Worm (Caenorhabditis elegans) whole organism, young adult: ENCODE data around the gene fbxb-96.

Source experiments
- B0035.1 ChIP-seq: sonication (generic microtip); optimal IDR thresholded peaks from 2 replicates; lab custom pipeline; 2016; ENCODE audit warnings: missing genetic modification characterization, mild to moderate bottlenecking, missing compliant biosample characterization, missing genotype, missing genetic modification reagents
- D2030.7 ChIP-seq: fragments of 200-800 bp; sonication (Bioruptor generic); IDR thresholded peaks from 2 replicates; pipeline ENCODE4 v1.3.6; 2022; ENCODE audit warnings: missing genetic modification reagents, missing genetic modification characterization, missing compliant biosample characterization
- F22D6.2 ChIP-seq: sonication (generic microtip); optimal IDR thresholded peaks from 2 replicates; lab custom pipeline; 2016; ENCODE audit warnings: mild to moderate bottlenecking, missing genetic modification characterization, missing compliant biosample characterization
- K12H6.12 ChIP-seq: fragments of 200-800 bp; sonication (Bioruptor generic); optimal IDR thresholded peaks from 2 replicates; lab custom pipeline; 2018; ENCODE audit warnings: mild to moderate bottlenecking, missing genetic modification characterization, missing compliant biosample characterization
- T07F8.4 ChIP-seq: sonication (generic microtip); optimal IDR thresholded peaks from 2 replicates; lab custom pipeline; 2016; ENCODE audit warnings: mild to moderate bottlenecking, missing genetic modification characterization, moderate library complexity, missing compliant biosample characterization
- Y53F4B.3 ChIP-seq: fragments of 200-800 bp; sonication (Bioruptor generic); IDR thresholded peaks from 2 replicates; pipeline ENCODE4 v1.3.6; 2022; ENCODE audit warnings: missing genetic modification reagents, missing genetic modification characterization, missing compliant biosample characterization
- Y56A3A.18 ChIP-seq: fragments of 200-800 bp; sonication (Bioruptor generic); IDR thresholded peaks from 2 replicates; pipeline ENCODE4 v1.3.6; 2022; ENCODE audit warnings: missing genetic modification reagents, missing genetic modification characterization, missing compliant biosample characterization
- aptf-2 ChIP-seq: fragments of 200-800 bp; sonication (Bioruptor generic); conservative IDR thresholded peaks from 2 replicates; pipeline ENCODE4 v1.3.6; 2022; ENCODE audit warnings: missing genetic modification reagents, missing genetic modification characterization, missing compliant biosample characterization
- aptf-3 ChIP-seq: fragments of 200-800 bp; sonication (Bioruptor generic); IDR thresholded peaks from 2 replicates; pipeline ENCODE4 v1.3.6; 2022; ENCODE audit warnings: missing genetic modification characterization, missing compliant biosample characterization
- attf-5 ChIP-seq: fragments of 200-800 bp; sonication (Bioruptor generic); optimal IDR thresholded peaks from 2 replicates; lab custom pipeline; 2018; ENCODE audit warnings: mild to moderate bottlenecking, missing genetic modification characterization, missing compliant biosample characterization
- attf-6 ChIP-seq: fragments of 200-800 bp; sonication (Bioruptor generic); IDR thresholded peaks from 2 replicates; pipeline ENCODE4 v1.3.6; 2022; ENCODE audit warnings: missing genetic modification reagents, missing genetic modification characterization, missing compliant biosample characterization
- cebp-1 ChIP-seq, 2 experiments: fragments of 200-800 bp in 1 of 2; sonication (Bioruptor generic) in 1 of 2; sonication (generic microtip) in 1 of 2; IDR thresholded peaks in 1 of 2; optimal IDR thresholded peaks in 1 of 2; 2 replicates each; pipeline versions ENCODE4 v1.3.6 to Lab custom; 2017 to 2022; ENCODE audit warnings: missing compliant biosample characterization in 2 of 2, missing genetic modification characterization in 2 of 2, mild to moderate bottlenecking in 1 of 2, missing genetic modification reagents in 1 of 2, moderate library complexity in 1 of 2
- cebp-2 ChIP-seq: fragments of 200-800 bp; sonication (Bioruptor generic); IDR thresholded peaks from 2 replicates; pipeline ENCODE4 v1.3.6; 2022; ENCODE audit warnings: missing genetic modification characterization, missing compliant biosample characterization
- ceh-79 ChIP-seq: sonication (generic microtip); optimal IDR thresholded peaks from 2 replicates; lab custom pipeline; 2017; ENCODE audit warnings: mild to moderate bottlenecking, missing genetic modification characterization, missing compliant biosample characterization
- ceh-91 ChIP-seq: fragments of 200-800 bp; sonication (Bioruptor generic); IDR thresholded peaks from 2 replicates; pipeline ENCODE4 v1.3.6; 2022; ENCODE audit warnings: missing genetic modification reagents, missing genetic modification characterization, missing compliant biosample characterization
- chd-7 ChIP-seq: sonication (generic microtip); optimal IDR thresholded peaks from 2 replicates; lab custom pipeline; 2016; ENCODE audit warnings: mild to moderate bottlenecking, missing genetic modification characterization, moderate library complexity, missing compliant biosample characterization
- dox-1 ChIP-seq: fragments of 200-800 bp; sonication (Bioruptor generic); IDR thresholded peaks from 2 replicates; pipeline ENCODE4 v1.3.6; 2022; ENCODE audit warnings: missing genetic modification reagents, missing genetic modification characterization, missing compliant biosample characterization
- dpff-1 ChIP-seq: sonication (generic microtip); optimal IDR thresholded peaks from 2 replicates; lab custom pipeline; 2017; ENCODE audit warnings: mild to moderate bottlenecking, missing genetic modification characterization, missing compliant biosample characterization
- efl-1 ChIP-seq: fragments of 150-350 bp; optimal IDR thresholded peaks from 2 replicates; lab custom pipeline; 2014; ENCODE audit warnings: missing biosample characterization, missing genetic modification reagents, missing genetic modification characterization
- egl-18 ChIP-seq: fragments of 200-800 bp; sonication (Bioruptor generic); IDR thresholded peaks from 2 replicates; pipeline ENCODE4 v1.3.6; 2022; ENCODE audit warnings: missing genetic modification reagents, missing genetic modification characterization, missing compliant biosample characterization
- fkh-3 ChIP-seq: sonication (generic microtip); optimal IDR thresholded peaks from 2 replicates; lab custom pipeline; 2016; ENCODE audit warnings: mild to moderate bottlenecking, missing genetic modification characterization, missing compliant biosample characterization
- him-1 ChIP-seq: sonication (generic microtip); optimal IDR thresholded peaks from 2 replicates; lab custom pipeline; 2016; ENCODE audit warnings: missing genotype, missing genetic modification reagents, missing genetic modification characterization, missing compliant biosample characterization
- let-526 ChIP-seq: fragments of 200-800 bp; sonication (Bioruptor generic); IDR thresholded peaks from 2 replicates; pipeline ENCODE4 v1.3.6; 2022; ENCODE audit warnings: missing genetic modification reagents, missing genetic modification characterization, missing compliant biosample characterization
- madf-10 ChIP-seq: sonication (generic microtip); optimal IDR thresholded peaks from 2 replicates; lab custom pipeline; 2016; ENCODE audit warnings: mild to moderate bottlenecking, missing genetic modification characterization, missing compliant biosample characterization
- mcd-1 ChIP-seq: fragments of 200-800 bp; sonication (Bioruptor generic); IDR thresholded peaks from 2 replicates; pipeline ENCODE4 v1.3.6; 2022; ENCODE audit warnings: missing genetic modification reagents, missing genetic modification characterization, missing compliant biosample characterization
- mel-28 ChIP-seq: sonication (generic microtip); optimal IDR thresholded peaks from 2 replicates; lab custom pipeline; 2016; ENCODE audit warnings: borderline replicate concordance, mild to moderate bottlenecking, missing genetic modification characterization, missing compliant biosample characterization
- mxl-1 ChIP-seq: sonication (generic microtip); optimal IDR thresholded peaks from 2 replicates; lab custom pipeline; 2016; ENCODE audit warnings: missing genetic modification characterization, missing compliant biosample characterization
- nfya-2 ChIP-seq: fragments of 200-800 bp; sonication (Bioruptor generic); IDR thresholded peaks from 2 replicates; pipeline ENCODE4 v1.3.6; 2022; ENCODE audit warnings: missing genetic modification reagents, missing genetic modification characterization, missing compliant biosample characterization
- nfyb-1 ChIP-seq: fragments of 200-800 bp; sonication (Bioruptor generic); IDR thresholded peaks from 2 replicates; pipeline ENCODE4 v1.3.6; 2022; ENCODE audit warnings: missing genetic modification reagents, missing genetic modification characterization, missing compliant biosample characterization
- rpc-1 ChIP-seq, 2 experiments: fragments of 150-350 bp in 1 of 2; sonication (generic microtip) in 1 of 2; optimal IDR thresholded peaks; 2 replicates each; lab custom pipeline; 2014 to 2018; ENCODE audit warnings: missing biosample characterization in 1 of 2, missing genetic modification characterization in 1 of 2, missing genetic modification reagents in 1 of 2, missing genotype in 1 of 2
- sdz-38 ChIP-seq: sonication (generic microtip); optimal IDR thresholded peaks from 2 replicates; lab custom pipeline; 2016; ENCODE audit warnings: missing genotype, missing genetic modification characterization, missing compliant biosample characterization
- snpc-1.3 ChIP-seq: sonication (generic microtip); optimal IDR thresholded peaks from 2 replicates; lab custom pipeline; 2017; ENCODE audit warnings: missing genetic modification characterization, mild to moderate bottlenecking, missing compliant biosample characterization, antibody characterized with exemption, moderate library complexity, missing genotype, missing genetic modification reagents; ENCODE audit not compliant: insufficient read depth
- zfh-2 ChIP-seq: fragments of 200-800 bp; sonication (Bioruptor generic); conservative IDR thresholded peaks from 2 replicates; pipeline ENCODE4 v1.3.6; 2022; ENCODE audit warnings: missing genetic modification reagents, missing genetic modification characterization, missing compliant biosample characterization
- zim-3 ChIP-seq: sonication (generic microtip); optimal IDR thresholded peaks from 2 replicates; lab custom pipeline; 2017; ENCODE audit warnings: mild to moderate bottlenecking, missing genetic modification characterization, moderate library complexity, missing compliant biosample characterization
- ztf-22 ChIP-seq: fragments of 200-800 bp; sonication (Bioruptor generic); optimal IDR thresholded peaks from 2 replicates; lab custom pipeline; 2018; ENCODE audit warnings: mild to moderate bottlenecking, missing genetic modification characterization, moderate library complexity, missing compliant biosample characterization
- ztf-28 ChIP-seq: fragments of 200-800 bp; sonication (Bioruptor generic); IDR thresholded peaks from 2 replicates; pipeline ENCODE4 v1.3.6; 2022; ENCODE audit warnings: missing genetic modification reagents, missing genetic modification characterization, missing compliant biosample characterization

The fbxb-96 gene

DNA sequence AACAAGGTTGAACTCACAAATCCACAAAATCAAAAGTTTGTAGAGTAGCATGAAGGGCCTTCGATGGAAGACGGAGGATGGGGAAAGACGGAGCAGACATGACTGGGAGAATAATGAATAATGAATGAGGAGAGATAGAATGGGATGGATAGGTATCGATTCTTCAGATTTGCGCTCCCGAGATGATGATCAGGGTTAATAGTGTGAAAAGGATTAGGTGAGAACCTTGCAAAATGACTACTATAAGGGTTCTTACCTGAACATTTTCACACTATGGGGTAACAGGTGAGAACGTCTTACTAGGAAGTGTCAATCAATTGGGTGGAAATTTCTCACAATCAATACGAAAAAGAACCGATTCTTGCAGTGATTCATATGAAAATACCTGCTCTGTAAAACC is at the start of gene fbxb-96:
fbxb-96 (minus strand) TSS at position 101 of the 400 bp plus-strand sequence.
- TF ChIP-seq T07F8.4 (tag; lab: Kevin White, UChicago) = no peak
- TF ChIP-seq zfh-2 (GFP tag; lab: Robert Waterston, UW) = no peak
- no peak for TF ChIP-seq rpc-1 (optimal IDR thresholded peaks at IDR 0.05; lab: Kevin White, UChicago)
- no peak for TF ChIP-seq rpc-1 (tag; optimal IDR thresholded peaks at IDR 0.05; lab: Kevin White, UChicago)
- TF ChIP-seq ceh-91 = no peak
- TF ChIP-seq nfya-2 (GFP tag; lab: Robert Waterston, UW) = no peak
- no peak for TF ChIP-seq attf-5 (GFP tag; lab: Kevin White, UChicago)
- TF ChIP-seq Y56A3A.18 = no peak
- TF ChIP-seq cebp-2 (GFP tag; lab: Robert Waterston, UW) = no peak
- no peak for TF ChIP-seq zim-3 (tag; lab: Kevin White, UChicago)
- no peak for TF ChIP-seq cebp-1 (GFP tag; IDR thresholded peaks at IDR 0.05; lab: Robert Waterston, UW)
- TF ChIP-seq cebp-1 (tag; optimal IDR thresholded peaks at IDR 0.05; lab: Kevin White, UChicago) = no peak
- TF ChIP-seq nfyb-1 (GFP tag; lab: Robert Waterston, UW) = no peak
- TF ChIP-seq attf-6 (GFP tag; lab: Robert Waterston, UW) = no peak
- TF ChIP-seq sdz-38 (tag; lab: Kevin White, UChicago) = no peak
- no peak for TF ChIP-seq ztf-28 (GFP tag; lab: Robert Waterston, UW)
- no peak for TF ChIP-seq Y53F4B.3 (GFP tag; lab: Robert Waterston, UW)
- no peak for TF ChIP-seq fkh-3 (tag; lab: Kevin White, UChicago)
- no peak for TF ChIP-seq mel-28 (tag; lab: Kevin White, UChicago)
- no peak for TF ChIP-seq aptf-3 (GFP tag; lab: Robert Waterston, UW)
- TF ChIP-seq D2030.7 (GFP tag; lab: Robert Waterston, UW) = no peak
- no peak for TF ChIP-seq efl-1 (GFP tag; lab: Kevin White, UChicago)

DNA sequence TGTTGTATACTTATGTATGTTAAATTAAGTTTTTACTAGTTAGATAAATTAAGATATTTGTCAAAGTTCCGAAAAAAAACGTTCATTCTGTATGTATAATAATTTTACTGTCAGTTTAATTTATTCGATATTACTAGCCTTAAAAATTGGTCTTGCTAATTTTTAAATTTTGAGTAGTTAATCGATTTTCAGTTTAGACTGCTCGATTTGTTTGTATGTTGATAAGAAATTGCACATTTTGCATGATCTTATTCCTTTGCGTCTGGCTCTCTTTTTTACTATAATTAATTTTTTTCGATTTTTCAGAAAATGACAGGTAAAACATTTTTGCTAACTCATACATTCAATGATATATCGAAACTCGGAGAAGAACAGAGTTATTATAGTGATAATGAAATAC is 49.7 kb upstream of the fbxb-96 start, which contains the start of gene math-24:
math-24 (plus strand) TSS at position 301 of the 400 bp plus-strand sequence.
- no peak for TF ChIP-seq him-1
- no peak for TF ChIP-seq egl-18 (GFP tag; lab: Robert Waterston, UW)
- TF ChIP-seq ztf-22 (GFP tag; lab: Kevin White, UChicago) = no peak
- no peak for TF ChIP-seq K12H6.12 (tag; lab: Kevin White, UChicago)
- no peak for TF ChIP-seq let-526 (GFP tag; lab: Robert Waterston, UW)
- no peak for TF ChIP-seq dpff-1
- no peak for TF ChIP-seq sdz-38 (tag; lab: Kevin White, UChicago)
- TF ChIP-seq chd-7 (tag; lab: Kevin White, UChicago) = no peak
- TF ChIP-seq madf-10 (tag; lab: Kevin White, UChicago) = no peak
- TF ChIP-seq dox-1 (GFP tag; lab: Robert Waterston, UW) = no peak
- no peak for TF ChIP-seq B0035.1 (tag; lab: Kevin White, UChicago)
- TF ChIP-seq mxl-1 (tag; lab: Kevin White, UChicago) = no peak
- TF ChIP-seq ceh-79 (tag; lab: Kevin White, UChicago) = no peak
- no peak for TF ChIP-seq cebp-1 (GFP tag; IDR thresholded peaks at IDR 0.05; lab: Robert Waterston, UW)
- TF ChIP-seq cebp-1 (tag; optimal IDR thresholded peaks at IDR 0.05; lab: Kevin White, UChicago) = no peak
- no peak for TF ChIP-seq aptf-3 (GFP tag; lab: Robert Waterston, UW)
- no peak for TF ChIP-seq F22D6.2 (tag; lab: Kevin White, UChicago)
- no peak for TF ChIP-seq aptf-2 (GFP tag; lab: Robert Waterston, UW)
- no peak for TF ChIP-seq mcd-1 (GFP tag; lab: Robert Waterston, UW)

DNA sequence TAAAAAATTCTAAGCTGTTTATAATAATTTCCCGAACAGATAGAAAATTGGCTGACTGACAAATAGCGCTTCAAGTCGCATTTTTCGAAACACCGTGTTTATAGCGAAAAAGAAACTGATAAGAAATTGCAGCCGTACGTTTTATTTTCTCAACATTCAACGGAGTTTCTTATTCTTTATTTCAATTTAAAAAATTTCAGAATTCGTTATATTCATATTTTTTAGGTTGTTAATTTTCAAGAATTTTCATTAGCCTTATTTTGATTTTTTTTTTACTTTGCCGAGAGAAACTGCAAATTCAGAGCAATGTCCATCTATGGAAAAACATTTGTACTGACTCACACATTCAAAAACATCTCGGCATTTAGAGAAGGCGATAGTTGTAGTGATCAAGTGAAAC is 47.7 kb upstream of the fbxb-96 start, which contains the start of gene C46F9.6:
C46F9.6 (plus strand) TSS at position 301 of the 400 bp plus-strand sequence.
- no peak for TF ChIP-seq fkh-3 (tag; lab: Kevin White, UChicago)
- TF ChIP-seq snpc-1.3 (tag; lab: Kevin White, UChicago) = no peak
